Worm (Caenorhabditis elegans) whole organism, early embryonic: ENCODE data around the gene C29F7.2.
A peak's percentile ranks its signal among the peaks of the same experiment; 100 is the strongest.
"Not testable (repeated sequence)": the region's sequence is repeated elsewhere in the genome, so short reads cannot be mapped to it uniquely, and the experiment has no call there.

Source experiments
- B0310.2 ChIP-seq: sonication (generic microtip); optimal IDR thresholded peaks from 2 replicates; lab custom pipeline; 2016; ENCODE audit warnings: mild to moderate bottlenecking, missing genetic modification characterization, missing compliant biosample characterization
- F13C5.2 ChIP-seq: sonication (generic microtip); optimal IDR thresholded peaks from 2 replicates; lab custom pipeline; 2017; ENCODE audit warnings: mild to moderate bottlenecking, missing genetic modification characterization, inconsistent platforms, missing compliant biosample characterization
- aly-1 ChIP-seq: sonication (generic microtip); optimal IDR thresholded peaks from 2 replicates; lab custom pipeline; 2016; ENCODE audit warnings: missing genetic modification characterization, missing compliant biosample characterization
- ama-1 ChIP-seq: fragments of 150-350 bp; optimal IDR thresholded peaks from 2 replicates; lab custom pipeline; 2014
- ceh-13 ChIP-seq: fragments of 200-800 bp; sonication (Bioruptor generic); optimal IDR thresholded peaks from 2 replicates; lab custom pipeline; 2018; ENCODE audit warnings: mild to moderate bottlenecking, missing genetic modification characterization, missing compliant biosample characterization
- ceh-36 ChIP-seq: sonication (generic microtip); optimal IDR thresholded peaks from 2 replicates; lab custom pipeline; 2016; ENCODE audit warnings: missing genetic modification characterization, inconsistent platforms, missing compliant biosample characterization
- ets-7 ChIP-seq: sonication (generic microtip); optimal IDR thresholded peaks from 2 replicates; lab custom pipeline; 2016; ENCODE audit warnings: missing genotype, missing genetic modification characterization, missing compliant biosample characterization
- flt-1 ChIP-seq: fragments of 200-800 bp; sonication (Bioruptor generic); IDR thresholded peaks from 2 replicates; pipeline ENCODE4 v1.3.6; 2022; ENCODE audit warnings: missing genetic modification characterization, missing compliant biosample characterization
- hmbx-1 ChIP-seq: sonication (generic microtip); optimal IDR thresholded peaks from 2 replicates; lab custom pipeline; 2016; ENCODE audit warnings: mild to moderate bottlenecking, missing genetic modification characterization, missing compliant biosample characterization
- hmg-4 ChIP-seq: fragments of 200-800 bp; sonication (Bioruptor generic); optimal IDR thresholded peaks from 2 replicates; lab custom pipeline; 2018; ENCODE audit warnings: mild to moderate bottlenecking, missing genetic modification characterization, missing compliant biosample characterization
- hnd-1 ChIP-seq: sonication (generic microtip); optimal IDR thresholded peaks from 2 replicates; lab custom pipeline; 2016; ENCODE audit warnings: missing genetic modification characterization, missing compliant biosample characterization
- pes-1 ChIP-seq: fragments of 200-800 bp; sonication (Bioruptor generic); IDR thresholded peaks from 2 replicates; pipeline ENCODE4 v1.3.6; 2022; ENCODE audit warnings: missing genetic modification reagents, missing genetic modification characterization, missing compliant biosample characterization
- scrt-1 ChIP-seq: fragments of 200-800 bp; sonication (Bioruptor generic); IDR thresholded peaks from 2 replicates; pipeline ENCODE4 v1.3.6; 2022; ENCODE audit warnings: missing genetic modification characterization, missing compliant biosample characterization
- sea-1 ChIP-seq: fragments of 200-800 bp; sonication (Bioruptor generic); conservative IDR thresholded peaks from 2 replicates; pipeline ENCODE4 v1.3.6; 2022; ENCODE audit warnings: missing genetic modification characterization, missing compliant biosample characterization
- tbx-11 ChIP-seq: fragments of 200-800 bp; sonication (Bioruptor generic); IDR thresholded peaks from 2 replicates; pipeline ENCODE4 v1.3.6; 2022; ENCODE audit warnings: missing genetic modification characterization, missing compliant biosample characterization
- tbx-37 ChIP-seq: fragments of 200-800 bp; sonication (Bioruptor generic); conservative IDR thresholded peaks from 2 replicates; pipeline ENCODE4 v1.3.6; 2022; ENCODE audit warnings: missing genetic modification reagents, missing genetic modification characterization, missing compliant biosample characterization
- tra-4 ChIP-seq: sonication (generic microtip); optimal IDR thresholded peaks from 2 replicates; lab custom pipeline; 2017; ENCODE audit warnings: missing genetic modification characterization, missing compliant biosample characterization

C29F7.2 gene

DNA sequence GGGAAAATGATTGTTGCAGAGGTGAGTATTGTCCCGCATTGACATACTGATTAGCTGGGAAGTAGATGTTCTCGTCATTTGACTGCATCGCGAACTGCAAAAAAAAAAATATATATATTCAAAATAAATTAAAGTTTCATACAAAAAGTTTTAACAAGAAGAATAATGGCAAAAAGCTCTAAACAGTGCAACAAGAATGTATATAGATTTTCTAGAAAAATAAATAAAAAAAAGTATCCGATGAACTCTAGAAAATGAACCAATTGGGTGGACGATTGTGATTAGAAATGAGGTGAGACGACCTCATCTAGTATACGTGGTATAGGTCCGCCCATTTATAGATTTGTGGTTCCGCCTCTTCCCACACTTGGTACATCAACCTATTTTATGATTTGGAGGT lies 12.9 kb downstream of the C29F7.2 start, which contains the start of gene fkh-4:
Gene fkh-4, minus strand, starts transcription at position 101 of the 400 bp plus-strand sequence.
- not testable (repeated sequence) for TF ChIP-seq pes-1 (GFP tag; lab: Robert Waterston, UW); ceh-36 (tag; lab: Kevin White, UChicago); aly-1 (tag; lab: Kevin White, UChicago)

DNA sequence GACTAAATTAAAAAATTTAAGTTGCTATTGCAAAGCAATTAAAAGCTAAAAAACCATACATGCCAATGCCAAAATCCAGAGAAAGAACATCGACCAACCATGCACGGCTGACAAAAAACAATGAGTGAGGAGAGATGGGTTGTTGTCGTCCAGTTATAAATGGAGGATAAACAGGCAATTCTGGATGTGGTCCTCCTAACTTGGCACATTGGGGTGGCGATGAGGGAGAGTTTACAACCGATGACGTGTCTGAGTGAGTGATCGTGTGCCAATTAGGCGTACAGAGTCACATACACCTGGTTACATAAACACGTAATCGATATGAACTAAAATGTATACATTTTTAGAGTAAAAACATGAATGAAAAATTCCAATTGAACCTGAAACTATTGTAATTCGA lies 15.5 kb downstream of the C29F7.2 start, which contains the start of gene C29F7.10:
Gene C29F7.10, minus strand, starts transcription at position 101 of the 400 bp plus-strand sequence.
- not testable (repeated sequence) for TF ChIP-seq hmg-4 (GFP tag; lab: Kevin White, UChicago); ceh-36 (tag; lab: Kevin White, UChicago); ama-1 (lab: Kevin White, UChicago)

DNA sequence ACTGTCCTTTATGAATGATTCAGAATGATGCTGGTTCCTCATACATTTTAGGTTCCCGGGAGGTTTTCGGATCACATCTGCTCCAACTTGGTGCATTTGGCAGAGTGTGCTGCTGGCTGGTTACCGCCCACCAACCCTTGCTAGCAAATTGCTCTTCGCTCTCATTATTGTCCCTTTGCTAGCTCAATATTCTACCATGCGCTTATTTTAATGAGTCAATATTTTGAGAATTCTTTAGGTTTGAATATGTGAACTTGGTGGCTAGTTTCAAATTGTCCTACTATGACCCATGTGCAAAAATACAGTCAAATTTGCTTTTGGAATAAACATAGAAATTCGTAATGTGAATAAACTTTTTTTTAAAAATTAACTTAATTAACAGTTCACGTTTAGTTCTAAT lies 19.2 kb downstream of the C29F7.2 start:
- TF ChIP-seq aly-1 (tag; lab: Kevin White, UChicago): no peak
- no peak for TF ChIP-seq ets-7
- no peak for TF ChIP-seq flt-1
- TF ChIP-seq sea-1 (GFP tag; lab: Robert Waterston, UW): no peak
- no peak for TF ChIP-seq B0310.2 (tag; lab: Kevin White, UChicago)
- TF ChIP-seq ceh-13: no peak
- TF ChIP-seq F13C5.2 (tag; lab: Kevin White, UChicago): no peak
- TF ChIP-seq tbx-11 (GFP tag; lab: Robert Waterston, UW): no peak
- no peak for TF ChIP-seq scrt-1
- no peak for TF ChIP-seq ama-1 (lab: Kevin White, UChicago)
- no peak for TF ChIP-seq ceh-36 (tag; lab: Kevin White, UChicago)
- no peak for TF ChIP-seq hnd-1
- no peak for TF ChIP-seq pes-1 (GFP tag; lab: Robert Waterston, UW)
- no peak for TF ChIP-seq tbx-37 (GFP tag; lab: Robert Waterston, UW)
- no peak for TF ChIP-seq hmg-4 (GFP tag; lab: Kevin White, UChicago)
- TF ChIP-seq tra-4 (tag; lab: Kevin White, UChicago): no peak
- TF ChIP-seq hmbx-1: no peak

DNA sequence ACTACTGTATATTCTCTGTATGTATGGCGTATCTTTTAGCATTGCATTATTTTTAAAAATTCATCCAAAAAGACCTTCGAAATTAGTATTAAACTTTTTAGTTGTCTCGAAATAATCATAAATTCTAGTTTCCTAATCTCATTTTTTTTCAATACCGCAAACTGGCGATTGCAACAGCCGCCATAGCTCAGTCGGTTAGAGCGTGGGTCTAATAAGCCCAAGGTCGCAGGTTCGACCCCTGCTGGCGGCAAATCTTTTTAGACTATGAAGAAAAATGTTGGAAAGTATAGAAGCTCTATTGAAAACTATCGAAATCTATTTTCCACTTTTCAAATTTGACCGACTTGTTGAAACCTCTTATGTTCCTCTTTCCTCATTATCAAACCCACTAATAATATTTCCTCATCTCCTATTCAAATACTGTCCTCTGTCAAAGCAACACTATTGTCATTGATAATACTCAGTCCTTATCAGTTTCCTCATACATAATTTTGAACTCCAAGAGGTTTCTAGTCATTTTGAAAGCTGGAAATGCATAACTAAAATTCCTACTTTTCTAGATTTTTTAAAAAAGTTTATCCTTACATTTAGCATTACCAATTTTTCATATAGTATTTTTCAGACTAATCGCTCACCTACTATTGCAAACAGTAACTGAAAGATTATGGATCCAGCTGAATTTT lies 20.1 kb downstream of the C29F7.2 start, which contains the start of gene jmjd-3.3:
Gene jmjd-3.3, plus strand, starts transcription at position 633 of the 683 bp plus-strand sequence.
- TF ChIP-seq pes-1 (GFP tag; lab: Robert Waterston, UW): no peak
- TF ChIP-seq tbx-11 (GFP tag; lab: Robert Waterston, UW): no peak
- no peak for TF ChIP-seq ceh-13
- TF ChIP-seq aly-1 (tag; lab: Kevin White, UChicago): no peak
- TF ChIP-seq B0310.2 (tag; lab: Kevin White, UChicago): no peak
- TF ChIP-seq flt-1: no peak
- TF ChIP-seq hnd-1: no peak
- no peak for TF ChIP-seq tra-4 (tag; lab: Kevin White, UChicago)
- TF ChIP-seq hmbx-1: no peak
- TF ChIP-seq ama-1 (lab: Kevin White, UChicago): no peak
- no peak for TF ChIP-seq ets-7
- no peak for TF ChIP-seq scrt-1

DNA sequence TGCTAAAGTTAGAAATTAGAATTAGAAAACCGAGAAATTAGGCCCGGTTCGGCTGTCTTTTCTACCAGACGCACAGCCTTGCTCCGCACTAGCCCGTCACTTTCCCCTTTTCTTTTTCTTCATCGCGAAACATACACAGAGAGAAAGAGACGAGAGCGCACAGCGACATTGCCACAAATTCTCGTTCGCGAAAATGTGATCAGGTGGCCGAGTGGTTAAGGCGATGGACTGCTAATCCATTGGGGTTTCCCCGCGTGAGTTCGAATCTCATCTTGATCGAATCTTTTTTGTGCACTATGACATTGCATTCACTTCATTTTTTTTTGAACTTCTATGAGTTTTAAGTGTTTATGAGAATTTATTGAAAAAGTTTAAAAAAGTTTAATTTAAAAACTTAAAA lies 26.6 kb downstream of the C29F7.2 start:
- peak; percentile 32; the same call in 1 of the 2 replicates for TF ChIP-seq flt-1
- 0 out of 2 replicates have a peak, but pooled peaks have one; percentile 41 for TF ChIP-seq sea-1 (GFP tag; lab: Robert Waterston, UW)
- peak; percentile 22 for TF ChIP-seq hmg-4 (GFP tag; lab: Kevin White, UChicago)
- peak; percentile 55 for TF ChIP-seq F13C5.2 (tag; lab: Kevin White, UChicago)
- no peak for TF ChIP-seq hmbx-1

DNA sequence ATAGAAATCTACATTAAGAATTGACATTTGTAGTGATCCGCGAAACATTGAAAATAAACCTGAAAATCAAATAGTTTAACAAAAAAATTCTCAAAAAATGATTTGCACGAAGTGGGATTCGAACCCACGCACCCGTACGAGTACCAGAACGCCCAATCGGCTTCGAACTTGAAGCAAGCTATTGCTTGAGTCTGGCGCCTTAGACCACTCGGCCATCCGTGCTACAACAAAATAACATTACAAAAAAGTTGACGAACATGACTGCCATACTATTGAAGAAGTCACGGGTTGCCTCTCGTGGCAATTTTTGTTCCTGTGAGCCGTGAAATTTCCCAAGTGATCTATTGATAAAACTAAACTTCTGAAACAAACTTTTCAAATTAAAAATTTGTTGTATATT lies 27.4 kb downstream of the C29F7.2 start:
- TF ChIP-seq hmbx-1 (no peak), F13C5.2 (tag; lab: Kevin White, UChicago) (no peak), tbx-11 (GFP tag; lab: Robert Waterston, UW) (no peak), flt-1 (no peak), hnd-1 (no peak), ceh-36 (tag; lab: Kevin White, UChicago) (no peak), aly-1 (tag; lab: Kevin White, UChicago) (no peak), ets-7 (no peak), sea-1 (GFP tag; lab: Robert Waterston, UW) (no peak), hmg-4 (GFP tag; lab: Kevin White, UChicago) (no peak), ama-1 (lab: Kevin White, UChicago) (no peak), tra-4 (tag; lab: Kevin White, UChicago) (no peak), scrt-1 (no peak), ceh-13 (no peak), B0310.2 (tag; lab: Kevin White, UChicago) (no peak), pes-1 (GFP tag; lab: Robert Waterston, UW) (no peak), tbx-37 (GFP tag; lab: Robert Waterston, UW) (no peak)

DNA sequence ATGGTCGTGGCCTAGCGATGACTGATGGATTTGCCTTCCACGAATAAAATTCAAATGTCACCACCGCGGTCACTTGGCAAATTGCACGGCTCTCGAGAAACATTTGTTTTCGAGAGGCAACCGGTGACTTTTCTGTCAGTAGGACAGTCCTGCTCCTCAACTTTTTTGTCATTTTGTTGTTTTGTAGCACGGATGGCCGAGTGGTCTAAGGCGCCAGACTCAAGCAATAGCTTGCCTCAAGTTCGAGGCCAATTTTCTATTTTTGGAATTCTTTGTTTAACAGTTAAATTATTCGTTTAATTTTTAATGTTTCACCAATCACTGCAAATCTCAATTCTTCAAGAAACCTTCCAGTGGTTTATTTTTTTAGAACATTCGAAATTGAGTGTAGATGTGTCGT lies 28.4 kb downstream of the C29F7.2 start:
- TF ChIP-seq hnd-1 (no peak), flt-1 (no peak), tbx-37 (GFP tag; lab: Robert Waterston, UW) (no peak), hmg-4 (GFP tag; lab: Kevin White, UChicago) (no peak), F13C5.2 (tag; lab: Kevin White, UChicago) (no peak), aly-1 (tag; lab: Kevin White, UChicago) (no peak), hmbx-1 (no peak), pes-1 (GFP tag; lab: Robert Waterston, UW) (no peak), B0310.2 (tag; lab: Kevin White, UChicago) (no peak), sea-1 (GFP tag; lab: Robert Waterston, UW) (no peak)

DNA sequence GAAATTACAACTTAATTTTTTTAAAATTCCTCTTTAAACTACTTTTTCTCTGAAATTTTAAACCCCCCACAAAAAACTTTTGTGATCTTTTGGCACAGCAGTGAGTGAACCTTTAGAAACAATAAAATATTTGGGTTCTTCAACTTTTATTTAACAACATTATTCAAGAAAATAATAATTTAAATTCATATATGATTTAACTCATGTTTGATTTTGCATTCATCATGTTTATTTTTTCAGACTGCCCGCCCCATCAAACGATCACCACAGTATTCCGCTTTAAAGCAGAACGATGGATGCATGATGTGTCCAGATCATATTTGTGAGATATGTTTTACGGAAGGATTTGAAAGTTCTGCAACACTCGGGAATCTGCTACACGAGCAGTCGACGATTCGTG lies 30.5 kb downstream of the C29F7.2 start, which contains the start of gene set-8:
Gene set-8, plus strand, starts transcription at position 301 of the 400 bp plus-strand sequence.
- TF ChIP-seq hnd-1 (no peak), ceh-36 (tag; lab: Kevin White, UChicago) (no peak), tra-4 (tag; lab: Kevin White, UChicago) (no peak), ets-7 (no peak), B0310.2 (tag; lab: Kevin White, UChicago) (no peak), scrt-1 (no peak), pes-1 (GFP tag; lab: Robert Waterston, UW) (no peak), aly-1 (tag; lab: Kevin White, UChicago) (no peak), ceh-13 (no peak), F13C5.2 (tag; lab: Kevin White, UChicago) (no peak), tbx-37 (GFP tag; lab: Robert Waterston, UW) (no peak), sea-1 (GFP tag; lab: Robert Waterston, UW) (no peak), hmbx-1 (no peak), ama-1 (lab: Kevin White, UChicago) (no peak), flt-1 (no peak), hmg-4 (GFP tag; lab: Kevin White, UChicago) (no peak), tbx-11 (GFP tag; lab: Robert Waterston, UW) (no peak)
